Worm (Caenorhabditis elegans): ENCODE results near the gene nhr-226.

Gene nhr-226

DNA sequence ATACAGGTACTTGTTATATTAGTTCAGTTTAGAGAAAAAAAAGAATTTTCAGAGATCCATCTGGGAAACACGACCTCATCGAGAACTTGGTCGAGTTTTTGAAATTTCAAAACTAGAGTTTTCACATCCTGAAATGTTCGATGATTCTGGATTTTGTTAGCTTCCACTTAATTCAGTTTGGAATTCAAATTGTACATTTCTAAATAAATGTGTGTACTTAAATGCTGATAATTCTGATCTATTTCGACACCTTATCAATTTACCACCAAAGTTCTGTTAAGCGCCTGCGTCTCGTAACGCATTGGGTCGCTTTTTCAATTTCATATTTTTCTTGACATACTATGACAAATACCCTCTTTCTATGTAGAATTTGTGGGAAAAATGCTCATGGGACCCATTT, at the start of gene nhr-226:
TSS of gene nhr-226 (plus strand) at position 301 of the 400 bp plus-strand sequence.
- no peak for TF ChIP-seq pqm-1 (tag; optimal IDR thresholded peaks at IDR 0.05)
- TF ChIP-seq npax-4 (tag; optimal IDR thresholded peaks at IDR 0.05), result no peak
- no peak for TF ChIP-seq ttx-3 (tag; optimal IDR thresholded peaks at IDR 0.05)
- TF ChIP-seq ref-2 (tag; optimal IDR thresholded peaks at IDR 0.05), result no peak
- TF ChIP-seq madf-2 (tag; optimal IDR thresholded peaks at IDR 0.05), result no peak
- TF ChIP-seq lin-11 (tag; optimal IDR thresholded peaks at IDR 0.05), result no peak
- no peak for TF ChIP-seq hlh-30 (tag; optimal IDR thresholded peaks at IDR 0.05; ENCODE audit: insufficient read depth)
- no peak for TF ChIP-seq dmd-4 (tag; optimal IDR thresholded peaks at IDR 0.05; ENCODE audit: borderline replicate concordance)
- TF ChIP-seq elt-4 (tag; optimal IDR thresholded peaks at IDR 0.05), result no peak
- TF ChIP-seq ceh-24 (tag; optimal IDR thresholded peaks at IDR 0.05), result no peak
- TF ChIP-seq zip-5 (tag; optimal IDR thresholded peaks at IDR 0.05), result no peak

DNA sequence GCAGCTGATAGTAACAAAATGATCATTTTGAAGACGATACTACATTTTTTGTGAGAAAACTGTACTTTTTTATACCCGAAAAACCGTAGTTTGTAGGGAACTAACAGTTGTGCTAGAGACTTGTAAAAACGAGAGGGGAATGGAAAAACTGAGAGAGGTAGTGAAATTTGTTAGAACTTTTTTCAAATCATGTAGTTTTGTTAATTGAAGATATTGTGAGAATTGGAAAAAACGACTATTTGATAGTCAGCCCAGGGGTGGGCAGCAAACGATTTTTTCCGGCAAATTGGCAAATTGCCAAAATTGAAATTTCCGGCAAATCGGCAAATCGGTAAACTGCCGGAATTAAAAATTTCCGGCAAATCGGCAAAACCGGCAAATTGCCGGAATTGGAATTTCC, 45.4 kb upstream of the nhr-226 start, which contains the start of gene cyp-33C6:
TSS of gene cyp-33C6 (minus strand) at position 101 of the 400 bp plus-strand sequence.
- no peak for TF ChIP-seq elt-2 (tag; optimal IDR thresholded peaks at IDR 0.05)
- no peak for TF ChIP-seq Y22D7AL.16 (tag; optimal IDR thresholded peaks at IDR 0.05)
- TF ChIP-seq hlh-15 (tag; optimal IDR thresholded peaks at IDR 0.05), result no peak
- no peak for TF ChIP-seq lin-11 (tag; optimal IDR thresholded peaks at IDR 0.05)
- TF ChIP-seq unc-3 (GFP tag; conservative IDR thresholded peaks at IDR 0.05), result no peak
- no peak for TF ChIP-seq unc-3 (tag; optimal IDR thresholded peaks at IDR 0.05)
- TF ChIP-seq pha-2 (tag; optimal IDR thresholded peaks at IDR 0.05), result no peak
- no peak for TF ChIP-seq ets-4 (tag; optimal IDR thresholded peaks at IDR 0.05)
- TF ChIP-seq ceh-45 (GFP tag; IDR thresholded peaks at IDR 0.05), result no peak
- no peak for TF ChIP-seq gmeb-2 (tag; optimal IDR thresholded peaks at IDR 0.05)
- TF ChIP-seq dmd-4 (tag; optimal IDR thresholded peaks at IDR 0.05; ENCODE audit: borderline replicate concordance), result no peak
- TF ChIP-seq che-1 (tag; optimal IDR thresholded peaks at IDR 0.05), result no peak

DNA sequence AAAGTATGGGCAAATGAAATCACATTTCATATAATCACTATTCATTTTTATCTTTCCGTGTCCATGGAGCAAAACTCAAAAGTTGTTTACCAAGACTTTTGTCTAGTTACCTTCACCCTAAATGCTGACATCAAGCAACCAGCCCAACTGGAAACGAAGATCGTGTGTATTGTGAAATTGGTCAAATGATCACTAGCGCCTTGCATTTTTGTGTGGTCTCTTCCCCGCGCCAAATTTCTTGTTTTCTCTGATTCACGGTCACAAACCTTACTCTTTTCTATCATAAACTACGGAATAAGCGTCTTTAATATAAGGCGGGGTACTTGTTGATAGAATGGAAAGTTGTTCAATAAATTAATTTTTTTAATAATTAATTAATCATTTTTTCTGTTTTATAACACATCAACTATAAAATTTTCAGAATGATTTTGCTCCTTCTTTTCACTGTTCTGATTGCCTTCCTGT, 44.5 kb upstream of the nhr-226 start, which contains the start of gene cyp-33C7:
TSS of gene cyp-33C7 (plus strand) at position 415 of the 465 bp plus-strand sequence.
- TF ChIP-seq hlh-13 (GFP tag; optimal IDR thresholded peaks at IDR 0.05) (no peak), ceh-18 (tag; optimal IDR thresholded peaks at IDR 0.05) (no peak), unc-86 (tag; optimal IDR thresholded peaks at IDR 0.05) (no peak), ets-4 (tag; optimal IDR thresholded peaks at IDR 0.05) (no peak), ceh-2 (tag; optimal IDR thresholded peaks at IDR 0.05) (no peak), tbx-2 (tag; optimal IDR thresholded peaks at IDR 0.05) (no peak), lim-6 (tag; optimal IDR thresholded peaks at IDR 0.05) (no peak), zip-5 (tag; optimal IDR thresholded peaks at IDR 0.05) (no peak), pat-9 (tag; optimal IDR thresholded peaks at IDR 0.05) (no peak), T23F11.4 (GFP tag; optimal IDR thresholded peaks at IDR 0.05) (no peak), syd-9 (tag; optimal IDR thresholded peaks at IDR 0.05) (no peak), K02D7.2 (tag; optimal IDR thresholded peaks at IDR 0.05) (no peak), hlh-6 (tag; optimal IDR thresholded peaks at IDR 0.05) (no peak), pros-1 (tag; optimal IDR thresholded peaks at IDR 0.05) (no peak), F13H6.1 (tag; optimal IDR thresholded peaks at IDR 0.05) (no peak), ref-2 (tag; optimal IDR thresholded peaks at IDR 0.05) (no peak), madf-2 (tag; optimal IDR thresholded peaks at IDR 0.05) (no peak), odd-2 (tag; optimal IDR thresholded peaks at IDR 0.05) (no peak)

DNA sequence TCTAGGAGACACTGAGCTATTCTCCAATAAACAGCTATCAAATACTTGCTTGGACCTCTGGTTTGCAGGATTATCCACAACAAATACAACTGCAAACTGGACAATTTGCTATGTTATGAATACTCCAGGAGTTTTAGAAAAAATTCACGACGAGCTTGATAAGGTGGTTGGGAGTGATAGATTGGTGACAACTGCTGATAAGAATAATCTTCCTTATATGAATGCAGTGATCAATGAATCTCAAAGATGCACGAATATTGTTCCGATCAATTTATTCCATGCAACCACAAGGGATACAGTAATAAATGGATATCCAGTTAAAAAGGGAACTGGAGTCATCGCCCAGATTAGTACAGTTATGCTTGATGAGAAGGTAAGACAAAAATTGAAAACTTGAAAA, 42.9 kb upstream of the nhr-226 start:
- TF ChIP-seq elt-4 (tag; optimal IDR thresholded peaks at IDR 0.05) (no peak), dmd-4 (tag; optimal IDR thresholded peaks at IDR 0.05; ENCODE audit: borderline replicate concordance) (no peak), gmeb-2 (tag; optimal IDR thresholded peaks at IDR 0.05) (no peak), ceh-22 (tag; optimal IDR thresholded peaks at IDR 0.05) (no peak), odd-2 (tag; optimal IDR thresholded peaks at IDR 0.05) (no peak), lim-6 (tag; optimal IDR thresholded peaks at IDR 0.05) (no peak), elt-2 (tag; optimal IDR thresholded peaks at IDR 0.05) (no peak), ahr-1 (tag; optimal IDR thresholded peaks at IDR 0.05) (no peak), che-1 (tag; optimal IDR thresholded peaks at IDR 0.05) (no peak), tbx-2 (tag; optimal IDR thresholded peaks at IDR 0.05) (no peak), ceh-18 (tag; optimal IDR thresholded peaks at IDR 0.05) (no peak), fax-1 (tag; optimal IDR thresholded peaks at IDR 0.05) (no peak), ceh-19 (GFP tag; optimal IDR thresholded peaks at IDR 0.05) (no peak), hlh-30 (tag; optimal IDR thresholded peaks at IDR 0.05; ENCODE audit: insufficient read depth) (no peak), pros-1 (tag; optimal IDR thresholded peaks at IDR 0.05) (no peak), sdc-2 (tag; optimal IDR thresholded peaks at IDR 0.05) (no peak), hlh-8 (tag; optimal IDR thresholded peaks at IDR 0.05) (no peak)
